Fruit fly (Drosophila melanogaster): ENCODE data around the gene ND-13A.

DNA sequence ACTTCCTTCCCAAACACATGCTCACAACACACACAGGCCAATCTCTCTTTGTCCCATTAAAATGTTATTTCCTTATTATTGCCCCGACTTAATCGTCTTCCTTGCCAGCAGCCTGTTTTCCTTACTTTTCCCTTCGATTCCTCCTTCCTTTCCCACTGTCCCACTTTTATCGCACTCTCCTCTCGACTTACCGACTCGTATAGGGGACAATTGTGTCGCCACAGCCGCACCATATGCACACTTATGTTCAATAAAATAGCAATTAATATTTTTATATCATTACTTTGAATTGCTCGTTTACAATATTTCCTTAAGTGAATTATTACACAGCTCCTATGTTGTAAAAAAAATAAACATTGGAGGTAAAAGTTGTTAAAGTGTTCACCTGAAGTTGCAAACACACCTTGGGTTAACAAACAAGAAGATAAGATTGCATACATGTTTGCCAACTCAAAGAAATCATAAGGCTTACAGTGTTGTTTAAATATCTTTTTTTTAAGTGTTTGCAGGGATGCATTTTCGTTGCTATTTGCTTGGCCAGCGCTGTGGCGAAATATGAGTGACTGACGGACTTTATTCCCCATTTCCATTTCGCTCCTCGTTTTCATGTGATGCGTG is 13.1 kb downstream of the ND-13A start:
- TF ChIP-seq Ets96B (tag; optimal IDR thresholded peaks at IDR 0.05): peak; percentile 83
- peak; percentile 79 for TF ChIP-seq CG16779 (tag; optimal IDR thresholded peaks at IDR 0.05)
- TF ChIP-seq fd59A (GFP tag; optimal IDR thresholded peaks at IDR 0.05): peak; percentile 82
- peak; percentile 88 for TF ChIP-seq CG34406 (GFP tag; optimal IDR thresholded peaks at IDR 0.05)
- peak; percentile 86 for TF ChIP-seq Smox (GFP tag; optimal IDR thresholded peaks at IDR 0.05)
- peak; percentile 86 for TF ChIP-seq Lpt (GFP tag; optimal IDR thresholded peaks at IDR 0.05)
- TF ChIP-seq dsx (GFP tag; optimal IDR thresholded peaks at IDR 0.05; ENCODE audit: poor library complexity, severe bottlenecking): peak; percentile 81
- peak; percentile 81 for TF ChIP-seq cyc (GFP tag; optimal IDR thresholded peaks at IDR 0.05)
- TF ChIP-seq net (GFP tag; optimal IDR thresholded peaks at IDR 0.05): peak; percentile 90
- TF ChIP-seq Eip78C (GFP tag): peak; percentile 98
- TF ChIP-seq Gug (GFP tag; IDR thresholded peaks at IDR 0.05): peak; percentile 69
- TF ChIP-seq Hr39 (GFP tag; optimal IDR thresholded peaks at IDR 0.05): peak; percentile 83
- TF ChIP-seq vri (GFP tag; optimal IDR thresholded peaks at IDR 0.05): peak; percentile 72
